Worm (Caenorhabditis elegans): ENCODE data around the gene C16E9.2.

DNA sequence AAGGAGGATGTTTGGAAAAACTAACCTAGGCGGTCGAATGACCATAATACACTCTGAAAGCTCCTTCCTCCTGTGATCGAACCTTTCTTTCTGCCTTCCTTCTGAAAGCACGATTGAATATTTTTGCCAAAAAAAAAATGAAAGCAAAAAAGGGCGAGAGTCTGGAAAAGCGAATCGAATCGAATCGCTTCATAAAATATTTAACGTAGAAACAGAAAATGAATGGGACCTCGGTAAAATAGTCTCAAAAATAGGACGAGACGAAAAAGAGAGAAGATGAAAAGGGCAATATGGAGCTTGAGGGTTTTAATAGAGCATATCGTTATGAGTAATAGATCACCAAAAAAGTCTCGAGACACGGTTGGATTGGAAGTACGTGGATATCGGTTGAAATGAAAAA, 20.8 kb downstream of the C16E9.2 start, which contains the start of gene inx-1:
- TF ChIP-seq mab-5 (tag; optimal IDR thresholded peaks at IDR 0.05) (no peak), nhr-25 (tag; optimal IDR thresholded peaks at IDR 0.05) (no peak), fos-1 (tag; optimal IDR thresholded peaks at IDR 0.05) (no peak), snpc-4 (tag; optimal IDR thresholded peaks at IDR 0.05) (no peak), lin-13 (GFP tag; optimal IDR thresholded peaks at IDR 0.05) (no peak), aly-2 (tag; optimal IDR thresholded peaks at IDR 0.05) (no peak), egl-27 (tag; optimal IDR thresholded peaks at IDR 0.05) (no peak), unc-62 (GFP tag; optimal IDR thresholded peaks at IDR 0.05) (no peak)
